Fruit fly (Drosophila melanogaster): Measurements from ENCODE around the gene CG5645.

The CG5645 gene

dm6 chr3L:12163082-12163481, 26.6 kb upstream of the CG5645 start (continued):
- TF ChIP-seq CG10274 (GFP tag; optimal IDR thresholded peaks at IDR 0.05) (no peak), CG7556 (GFP tag; optimal IDR thresholded peaks at IDR 0.05) (peak; percentile 31), gro (GFP tag; optimal IDR thresholded peaks at IDR 0.05) (no peak), E2f1 (GFP tag; IDR thresholded peaks at IDR 0.05) (0 out of 2 replicates have a peak, but pooled peaks have one; percentile 6), Med (GFP tag) (peak; percentile 49), dm (GFP tag; optimal IDR thresholded peaks at IDR 0.05) (no peak), grau (tag; optimal IDR thresholded peaks at IDR 0.05) (peak; percentile 11), z (GFP tag; IDR thresholded peaks at IDR 0.05) (0 out of 3 replicates have a peak, but pooled peaks have one; percentile 33), CG14441 (GFP tag; IDR thresholded peaks at IDR 0.05) (0 out of 2 replicates have a peak, but pooled peaks have one; percentile 4), slbo (GFP tag; IDR thresholded peaks at IDR 0.05) (0 out of 2 replicates have a peak, but pooled peaks have one; percentile 18), H15 (GFP tag; IDR thresholded peaks at IDR 0.05) (0 out of 3 replicates have a peak, but pooled peaks have one; percentile 25), row (GFP tag; IDR thresholded peaks at IDR 0.05) (peak; percentile 13; the same call in 1 of the 3 replicates), CG3281 (GFP tag; optimal IDR thresholded peaks at IDR 0.05) (no peak), CG4360 (GFP tag; IDR thresholded peaks at IDR 0.05) (no peak), crp (GFP tag; optimal IDR thresholded peaks at IDR 0.05) (no peak), Drgx (GFP tag; IDR thresholded peaks at IDR 0.05) (peak; percentile 18), CG11398 (GFP tag; optimal IDR thresholded peaks at IDR 0.05) (no peak), CG14050 (GFP tag; IDR thresholded peaks at IDR 0.05) (peak; percentile 13; the same call in 1 of the 3 replicates), H2.0 (GFP tag; IDR thresholded peaks at IDR 0.05) (no peak)

dm6 chr3L:12162156-12162682, 25.7 kb upstream of the CG5645 start:
- peak; percentile 28; the same call in 1 of the 2 replicates for TF ChIP-seq tna (GFP tag; IDR thresholded peaks at IDR 0.05; ENCODE audit: partially characterized antibody)
- no peak for TF ChIP-seq HmgD (GFP tag; optimal IDR thresholded peaks at IDR 0.05)
- TF ChIP-seq chinmo (GFP tag; IDR thresholded peaks at IDR 0.05; ENCODE audit: partially characterized antibody) = 0 out of 4 replicates have a peak, but pooled peaks have one; percentile 70
- TF ChIP-seq CG1792 (GFP tag; optimal IDR thresholded peaks at IDR 0.05) = no peak
- 0 out of 3 replicates have a peak, but pooled peaks have one; percentile 13 for TF ChIP-seq CG16813 (GFP tag; IDR thresholded peaks at IDR 0.05; ENCODE audit: partially characterized antibody)
- peak; percentile 53 for TF ChIP-seq cwo (GFP tag; optimal IDR thresholded peaks at IDR 0.05)
- peak; percentile 16 for TF ChIP-seq kni (GFP tag; optimal IDR thresholded peaks at IDR 0.05)
- TF ChIP-seq CG11560 (tag; IDR thresholded peaks at IDR 0.05) = 0 out of 3 replicates have a peak, but pooled peaks have one; percentile 36
- TF ChIP-seq salm (tag; optimal IDR thresholded peaks at IDR 0.05) = no peak
- TF ChIP-seq crol (GFP tag; IDR thresholded peaks at IDR 0.05) = peak; percentile 66
- TF ChIP-seq Med (GFP tag) = peak; percentile 83
- peak; percentile 71 for TF ChIP-seq Ets65A (GFP tag)
- TF ChIP-seq CG11723 (GFP tag; optimal IDR thresholded peaks at IDR 0.05) = no peak
- TF ChIP-seq YL-1 (GFP tag; optimal IDR thresholded peaks at IDR 0.05) = no peak
- TF ChIP-seq Hr39 (optimal IDR thresholded peaks at IDR 0.05) = peak; percentile 56
- TF ChIP-seq so (GFP tag; IDR thresholded peaks at IDR 0.05) = 0 out of 3 replicates have a peak, but pooled peaks have one; percentile 3
- peak; percentile 37 for TF ChIP-seq CG15601 (tag; optimal IDR thresholded peaks at IDR 0.05)
- no peak for TF ChIP-seq stwl (tag; optimal IDR thresholded peaks at IDR 0.05)
- no peak for TF ChIP-seq az2 (GFP tag; optimal IDR thresholded peaks at IDR 0.05)
- peak; percentile 13; the same call in 1 of the 2 replicates for TF ChIP-seq Rfx (GFP tag; IDR thresholded peaks at IDR 0.05)

dm6 chr3L:12149024-12149423, 12.5 kb upstream of the CG5645 start, which contains the start of gene CG32099:
Gene CG32099 (plus strand): TSS chr3L:12149273.
- TF ChIP-seq pzg (GFP tag; optimal IDR thresholded peaks at IDR 0.05) (peak; percentile 29), MBD-R2 (GFP tag; IDR thresholded peaks at IDR 0.05) (peak; percentile 47; the same call in 1 of the 2 replicates), BEAF-32 (GFP tag; optimal IDR thresholded peaks at IDR 0.05) (peak; percentile 7), fd64A (GFP tag; optimal IDR thresholded peaks at IDR 0.05) (no peak), gfzf (GFP tag; optimal IDR thresholded peaks at IDR 0.05) (peak; percentile 60)
